Worm (Caenorhabditis elegans): Measurements from ENCODE around the gene nspc-19.

The nspc-19 gene

ce11 chrX:14502116-14502587 is 26.3 kb upstream of the nspc-19 start:
- peak; percentile 48 for TF ChIP-seq unc-62 (GFP tag; optimal IDR thresholded peaks at IDR 0.05)
- no peak for TF ChIP-seq flh-1 (GFP tag; optimal IDR thresholded peaks at IDR 0.05)

DNA sequence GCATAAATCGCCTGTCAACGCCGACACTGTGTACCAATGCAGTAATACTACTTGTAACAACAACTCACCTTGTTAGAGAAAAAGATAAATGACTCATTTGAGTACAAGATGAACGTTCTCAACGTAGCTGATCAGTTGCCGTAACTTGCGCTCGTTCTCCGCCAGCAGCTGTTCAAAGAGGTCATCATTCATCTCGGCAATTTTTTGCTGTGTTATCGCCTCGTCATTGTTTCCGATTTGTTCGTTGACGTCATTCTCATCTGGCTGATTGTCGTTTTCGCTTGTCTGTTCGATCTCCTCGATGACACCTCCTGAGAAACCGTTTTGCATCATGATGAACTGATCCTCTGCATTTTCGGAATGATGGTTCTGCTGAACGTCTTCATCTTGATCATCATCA is 25.2 kb upstream of the nspc-19 start:
- TF ChIP-seq hlh-1 (tag; optimal IDR thresholded peaks at IDR 0.05) (peak; percentile 96), nhr-237 (tag; optimal IDR thresholded peaks at IDR 0.05) (no peak), unc-62 (GFP tag; optimal IDR thresholded peaks at IDR 0.05) (peak; percentile 90), flh-1 (GFP tag; optimal IDR thresholded peaks at IDR 0.05) (no peak), nhr-2 (tag; optimal IDR thresholded peaks at IDR 0.05) (peak; percentile 46), bed-3 (GFP tag; optimal IDR thresholded peaks at IDR 0.05) (no peak), lin-13 (tag; optimal IDR thresholded peaks at IDR 0.05) (peak; percentile 17)

- TF ChIP-seq tbx-8 (GFP tag; optimal IDR thresholded peaks at IDR 0.05): peak; percentile 41
- TF ChIP-seq cnd-1 (tag; optimal IDR thresholded peaks at IDR 0.05): peak; percentile 16
- no peak for TF ChIP-seq nhr-12 (tag; optimal IDR thresholded peaks at IDR 0.05)
- TF ChIP-seq ces-1 (GFP tag; optimal IDR thresholded peaks at IDR 0.05): no peak
- TF ChIP-seq ceh-43 (GFP tag; optimal IDR thresholded peaks at IDR 0.05): no peak
- peak; percentile 78 for TF ChIP-seq lin-32 (GFP tag; optimal IDR thresholded peaks at IDR 0.05)
- no peak for TF ChIP-seq unc-39 (tag; optimal IDR thresholded peaks at IDR 0.05)
- TF ChIP-seq unc-62 (GFP tag; optimal IDR thresholded peaks at IDR 0.05): peak; percentile 15
- no peak for TF ChIP-seq lsy-2 (tag; optimal IDR thresholded peaks at IDR 0.05)
- peak; percentile 35 for TF ChIP-seq drap-1 (GFP tag; optimal IDR thresholded peaks at IDR 0.05)
- peak; percentile 61 for TF ChIP-seq unc-120 (tag; optimal IDR thresholded peaks at IDR 0.05; ENCODE audit: poor library complexity, severe bottlenecking)
- peak; percentile 53 for TF ChIP-seq ceh-83 (GFP tag; optimal IDR thresholded peaks at IDR 0.05)
- peak; percentile 66 for TF ChIP-seq hlh-1 (tag; optimal IDR thresholded peaks at IDR 0.05)
- peak; percentile 76 for TF ChIP-seq nhr-2 (tag; optimal IDR thresholded peaks at IDR 0.05)
- peak; percentile 56 for TF ChIP-seq mls-2 (tag; optimal IDR thresholded peaks at IDR 0.05)
- peak; percentile 56 for TF ChIP-seq ham-2 (GFP tag; optimal IDR thresholded peaks at IDR 0.05)
- TF ChIP-seq sptf-1 (tag; optimal IDR thresholded peaks at IDR 0.05): peak; percentile 61
- TF ChIP-seq M03D4.4 (tag; optimal IDR thresholded peaks at IDR 0.05): peak; percentile 59
These were observed 24.5 kb upstream of the nspc-19 start, which contains the start of gene M163.1 for ce11 chrX:14503800-14504550. Gene M163.1 (minus strand): TSS chrX:14503824.

DNA sequence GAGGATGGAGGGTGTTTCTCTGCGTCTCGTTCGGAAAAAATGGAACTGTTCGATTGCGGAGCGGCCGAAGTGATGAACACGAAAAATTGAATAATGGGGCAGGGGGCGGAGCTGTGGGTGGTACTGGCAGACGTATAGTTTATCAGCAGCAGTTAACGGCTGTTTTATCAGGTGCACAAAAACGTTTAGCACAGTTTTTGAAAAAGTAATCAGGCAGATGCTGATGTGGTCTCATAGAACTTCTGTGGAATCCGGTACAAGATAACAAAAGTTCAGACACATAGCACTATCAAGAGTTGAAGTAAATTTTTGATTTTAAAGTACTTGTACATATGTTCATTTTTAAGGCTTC is 24.0 kb upstream of the nspc-19 start:
- TF ChIP-seq blmp-1 (tag; optimal IDR thresholded peaks at IDR 0.05) (no peak), mep-1 (tag; optimal IDR thresholded peaks at IDR 0.05) (no peak), elt-3 (tag; optimal IDR thresholded peaks at IDR 0.05) (no peak), zip-8 (tag; optimal IDR thresholded peaks at IDR 0.05) (no peak), lin-13 (tag; optimal IDR thresholded peaks at IDR 0.05) (no peak)

DNA sequence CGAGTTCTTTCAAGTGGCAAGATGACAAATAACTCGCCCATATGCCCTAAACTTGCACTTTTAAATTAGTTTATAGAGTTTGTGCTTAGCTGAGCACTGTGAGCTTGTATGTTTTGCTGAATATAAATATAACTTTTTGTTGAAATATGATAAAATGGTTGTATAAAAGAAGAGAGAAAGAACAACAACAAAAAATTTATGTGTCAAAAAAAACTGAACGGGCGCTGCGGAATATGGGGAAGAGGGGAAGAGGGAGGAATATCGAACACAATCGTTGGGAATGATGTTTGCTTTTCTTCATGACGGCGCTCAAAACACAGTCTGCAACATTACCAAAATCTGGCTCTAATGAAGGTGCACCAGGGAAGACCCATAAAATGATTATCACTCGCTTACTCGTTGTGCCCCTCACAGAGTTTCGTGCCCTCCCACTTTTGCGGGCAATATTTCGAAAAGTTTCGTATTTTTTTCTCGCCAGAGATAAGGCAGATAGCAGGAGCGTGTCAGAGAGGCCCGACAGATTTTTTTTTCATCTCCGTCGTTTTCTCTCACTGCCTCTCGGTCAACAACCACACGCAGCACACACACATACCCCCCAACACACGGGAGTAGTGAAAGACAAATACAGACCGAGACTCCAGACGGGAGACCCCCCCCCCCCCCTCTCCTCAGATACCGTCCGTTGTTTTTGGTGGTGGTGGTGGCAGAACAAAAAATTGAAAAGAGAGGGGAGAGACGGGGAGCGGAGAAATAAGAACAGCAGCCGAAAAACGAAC is 22.7 kb upstream of the nspc-19 start:
- TF ChIP-seq M03D4.4 (tag; optimal IDR thresholded peaks at IDR 0.05): peak; percentile 52
- no peak for TF ChIP-seq mab-5 (tag; optimal IDR thresholded peaks at IDR 0.05)
- peak; percentile 10 for TF ChIP-seq cnd-1 (tag; optimal IDR thresholded peaks at IDR 0.05)
- no peak for TF ChIP-seq lsy-2 (tag; optimal IDR thresholded peaks at IDR 0.05)
- no peak for TF ChIP-seq nhr-237 (tag; optimal IDR thresholded peaks at IDR 0.05)
- no peak for TF ChIP-seq sptf-1 (tag; optimal IDR thresholded peaks at IDR 0.05)
- TF ChIP-seq sem-2 (GFP tag; optimal IDR thresholded peaks at IDR 0.05): no peak

- TF ChIP-seq drap-1 (GFP tag; optimal IDR thresholded peaks at IDR 0.05) (no peak), elt-1 (tag; optimal IDR thresholded peaks at IDR 0.05; ENCODE audit: borderline replicate concordance, insufficient read depth) (no peak), nhr-237 (tag; optimal IDR thresholded peaks at IDR 0.05) (no peak), flh-1 (GFP tag; optimal IDR thresholded peaks at IDR 0.05) (no peak), mab-5 (tag; optimal IDR thresholded peaks at IDR 0.05) (no peak), lsy-2 (tag; optimal IDR thresholded peaks at IDR 0.05) (no peak), blmp-1 (tag; optimal IDR thresholded peaks at IDR 0.05) (no peak), M03D4.4 (tag; optimal IDR thresholded peaks at IDR 0.05) (no peak), ceh-43 (GFP tag; optimal IDR thresholded peaks at IDR 0.05) (no peak), cnd-1 (tag; optimal IDR thresholded peaks at IDR 0.05) (no peak), tbx-8 (GFP tag; optimal IDR thresholded peaks at IDR 0.05) (no peak), lin-13 (tag; optimal IDR thresholded peaks at IDR 0.05) (no peak), ceh-83 (GFP tag; optimal IDR thresholded peaks at IDR 0.05) (no peak), nhr-2 (tag; optimal IDR thresholded peaks at IDR 0.05) (no peak), ceh-39 (tag; optimal IDR thresholded peaks at IDR 0.05) (no peak), unc-120 (tag; optimal IDR thresholded peaks at IDR 0.05; ENCODE audit: poor library complexity, severe bottlenecking) (no peak)
These were observed 20.5 kb upstream of the nspc-19 start for ce11 chrX:14507992-14508391.

Measured in whole organism, mixed stage, embryonic.